Worm (Caenorhabditis elegans): ENCODE measurements around the gene H12D21.11.

The H12D21.11 gene

ce11 chrV:14915599-14915998, at the start of gene H12D21.11:
Gene H12D21.11 (plus strand): TSS chrV:14915899.
- no peak for TF ChIP-seq nhr-90 (tag; optimal IDR thresholded peaks at IDR 0.05)
- TF ChIP-seq lag-1 (GFP tag; IDR thresholded peaks at IDR 0.05) = no peak
- no peak for TF ChIP-seq F33H1.4 (GFP tag; IDR thresholded peaks at IDR 0.05)
- no peak for TF ChIP-seq lin-26 (GFP tag; IDR thresholded peaks at IDR 0.05)
- no peak for TF ChIP-seq mxl-1 (tag; optimal IDR thresholded peaks at IDR 0.05)
- TF ChIP-seq lin-35 (GFP tag; optimal IDR thresholded peaks at IDR 0.05) = no peak
- TF ChIP-seq snpc-4 (GFP tag; optimal IDR thresholded peaks at IDR 0.05) = no peak
- TF ChIP-seq snpc-4 (tag; optimal IDR thresholded peaks at IDR 0.05) = no peak
- no peak for TF ChIP-seq F57C9.4 (tag; optimal IDR thresholded peaks at IDR 0.05)
- TF ChIP-seq let-526 (GFP tag; IDR thresholded peaks at IDR 0.05) = no peak

- no peak for TF ChIP-seq C17E4.6 (GFP tag; IDR thresholded peaks at IDR 0.05)
- TF ChIP-seq lin-54 (GFP tag; optimal IDR thresholded peaks at IDR 0.05) = no peak
- no peak for TF ChIP-seq tbx-9 (tag; optimal IDR thresholded peaks at IDR 0.05; ENCODE audit: borderline replicate concordance)
These were observed 47.5 kb upstream of the H12D21.11 start, which contains the start of gene gcy-14 for ce11 chrV:14868181-14868580. Gene gcy-14 (minus strand): TSS chrV:14868281.

DNA sequence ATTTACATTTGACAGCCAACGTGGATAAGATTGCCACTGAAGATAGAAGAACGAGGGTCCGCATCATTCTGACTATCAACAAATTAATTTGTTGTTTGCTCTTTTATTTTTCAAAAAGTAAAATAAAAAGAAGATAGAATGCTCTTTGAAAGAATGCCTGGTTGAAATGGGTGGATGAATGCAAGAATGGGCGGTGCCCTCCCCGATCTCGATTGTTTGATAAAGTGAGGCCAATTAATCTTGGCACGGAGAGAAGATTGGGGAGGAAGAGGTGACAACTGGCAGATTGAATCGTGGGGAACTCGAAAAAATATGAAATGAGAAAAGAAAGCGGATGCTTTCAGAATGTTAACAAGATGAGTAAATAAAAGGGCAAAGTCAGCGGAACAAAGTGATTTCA, 44.3 kb upstream of the H12D21.11 start, which contains the start of gene ZC412.3:
TSS of gene ZC412.3 (minus strand) at position 183 of the 400 bp plus-strand sequence.
- TF ChIP-seq tbx-9 (tag; optimal IDR thresholded peaks at IDR 0.05; ENCODE audit: borderline replicate concordance) (no peak), ztf-28 (GFP tag; IDR thresholded peaks at IDR 0.05) (no peak), T26A5.8 (tag; optimal IDR thresholded peaks at IDR 0.05) (no peak)

- no peak for TF ChIP-seq zim-3 (tag; optimal IDR thresholded peaks at IDR 0.05)
- TF ChIP-seq ceh-40 (GFP tag; IDR thresholded peaks at IDR 0.05) = no peak
- TF ChIP-seq madf-8 (GFP tag; conservative IDR thresholded peaks at IDR 0.05) = no peak
- no peak for TF ChIP-seq lin-35 (GFP tag; optimal IDR thresholded peaks at IDR 0.05)
- no peak for TF ChIP-seq egl-18 (GFP tag; IDR thresholded peaks at IDR 0.05)
- TF ChIP-seq nhr-90 (tag; optimal IDR thresholded peaks at IDR 0.05) = no peak
- TF ChIP-seq B0035.1 (tag; optimal IDR thresholded peaks at IDR 0.05) = no peak
- TF ChIP-seq nhr-27 (tag; optimal IDR thresholded peaks at IDR 0.05) = no peak
- no peak for TF ChIP-seq F55B11.4 (tag; optimal IDR thresholded peaks at IDR 0.05; ENCODE audit: borderline replicate concordance, insufficient read depth)
- TF ChIP-seq nfya-1 (tag; optimal IDR thresholded peaks at IDR 0.05; ENCODE audit: borderline replicate concordance, insufficient read depth) = no peak
- TF ChIP-seq attf-5 (GFP tag; optimal IDR thresholded peaks at IDR 0.05) = no peak
- no peak for TF ChIP-seq ZK185.1 (tag; optimal IDR thresholded peaks at IDR 0.05; ENCODE audit: poor library complexity, severe bottlenecking)
- no peak for TF ChIP-seq F22D6.2 (tag; optimal IDR thresholded peaks at IDR 0.05)
- TF ChIP-seq Y95B8A.8 (GFP tag; IDR thresholded peaks at IDR 0.05) = no peak
- TF ChIP-seq let-526 (GFP tag; IDR thresholded peaks at IDR 0.05) = no peak
- no peak for TF ChIP-seq D2030.7 (GFP tag; IDR thresholded peaks at IDR 0.05)
- no peak for TF ChIP-seq K11D2.4 (GFP tag; IDR thresholded peaks at IDR 0.05)
- no peak for TF ChIP-seq Y53G8AR.9 (GFP tag; conservative IDR thresholded peaks at IDR 0.05)
These were observed 40.3 kb upstream of the H12D21.11 start, which contains the start of gene ZC412.5 for ce11 chrV:14875371-14875770. Gene ZC412.5 (minus strand): TSS chrV:14875471.

ce11 chrV:14876257-14876656, 39.4 kb upstream of the H12D21.11 start:
- no peak for TF ChIP-seq mes-4 (tag; optimal IDR thresholded peaks at IDR 0.05)
- no peak for TF ChIP-seq repo-1 (tag; optimal IDR thresholded peaks at IDR 0.05)
- 0 out of 2 replicates have a peak, but pooled peaks have one; percentile 48 for TF ChIP-seq ekl-4 (GFP tag; IDR thresholded peaks at IDR 0.05)
- TF ChIP-seq hmg-1.2 (GFP tag; IDR thresholded peaks at IDR 0.05) = peak; percentile 66
- peak; percentile 53 for TF ChIP-seq ZK185.1 (tag; optimal IDR thresholded peaks at IDR 0.05; ENCODE audit: poor library complexity, severe bottlenecking)
- TF ChIP-seq madf-6 (GFP tag; IDR thresholded peaks at IDR 0.05) = peak; percentile 67
- TF ChIP-seq nhr-90 (tag; optimal IDR thresholded peaks at IDR 0.05) = peak; percentile 2
- TF ChIP-seq hlh-12 (tag; optimal IDR thresholded peaks at IDR 0.05) = no peak
- no peak for TF ChIP-seq F22D6.2 (tag; optimal IDR thresholded peaks at IDR 0.05)
- TF ChIP-seq nfya-1 (tag; optimal IDR thresholded peaks at IDR 0.05; ENCODE audit: borderline replicate concordance, insufficient read depth) = no peak
- TF ChIP-seq lin-54 (GFP tag; optimal IDR thresholded peaks at IDR 0.05) = peak; percentile 56
- peak; percentile 47 for TF ChIP-seq somi-1 (GFP tag; optimal IDR thresholded peaks at IDR 0.05)
- TF ChIP-seq C06A6.2 (GFP tag; conservative IDR thresholded peaks at IDR 0.05) = no peak
- TF ChIP-seq rpc-1 (optimal IDR thresholded peaks at IDR 0.05) = peak; percentile 67
- peak; percentile 69 for TF ChIP-seq rpc-1 (tag; optimal IDR thresholded peaks at IDR 0.05)
- 0 out of 2 replicates have a peak, but pooled peaks have one; percentile 62 for TF ChIP-seq ztf-25 (GFP tag; IDR thresholded peaks at IDR 0.05)
- TF ChIP-seq hmg-20 (GFP tag; IDR thresholded peaks at IDR 0.05) = peak; percentile 33; the same call in 1 of the 2 replicates
- TF ChIP-seq madf-10 (tag; optimal IDR thresholded peaks at IDR 0.05) = peak; percentile 28
